Worm (Caenorhabditis elegans) whole organism, L3 larva: ENCODE measurements around the gene Y59A8B.21.

Source experiments
- R02D3.7 ChIP-seq: fragments of 150-350 bp; optimal IDR thresholded peaks from 2 replicates; lab custom pipeline; 2014; ENCODE audit warnings: missing biosample characterization, missing genetic modification characterization
- ZK546.5 ChIP-seq: sonication (generic microtip); optimal IDR thresholded peaks from 2 replicates; lab custom pipeline; 2017; ENCODE audit warnings: missing biosample characterization, missing genetic modification characterization
- aly-2 ChIP-seq: fragments of 150-350 bp; optimal IDR thresholded peaks from 2 replicates; lab custom pipeline; 2014; ENCODE audit warnings: missing biosample characterization, missing genetic modification characterization
- ama-1 ChIP-seq: fragments of 150-350 bp; optimal IDR thresholded peaks from 2 replicates; lab custom pipeline; 2018
- ceh-28 ChIP-seq: fragments of 150-350 bp; optimal IDR thresholded peaks from 2 replicates; lab custom pipeline; 2014; ENCODE audit warnings: missing biosample characterization, missing genetic modification reagents, missing genetic modification characterization
- ceh-82 ChIP-seq: fragments of 150-350 bp; optimal IDR thresholded peaks from 2 replicates; lab custom pipeline; 2014; ENCODE audit warnings: missing biosample characterization, missing genetic modification characterization
- daf-12 ChIP-seq: fragments of 150-350 bp; optimal IDR thresholded peaks from 2 replicates; lab custom pipeline; 2014; ENCODE audit warnings: missing biosample characterization, missing genetic modification reagents, missing genetic modification characterization
- egl-27 ChIP-seq: sonication (generic microtip); optimal IDR thresholded peaks from 4 replicates; lab custom pipeline; 2017; ENCODE audit warnings: missing biosample characterization, missing genetic modification reagents, missing genetic modification characterization
- egl-5 ChIP-seq: fragments of 150-350 bp; optimal IDR thresholded peaks from 2 replicates; lab custom pipeline; 2017; ENCODE audit warnings: missing biosample characterization, missing genetic modification reagents, missing genetic modification characterization, inconsistent platforms
- elt-1 ChIP-seq: fragments of 150-350 bp; optimal IDR thresholded peaks from 2 replicates; lab custom pipeline; 2014; ENCODE audit warnings: missing biosample characterization, missing genetic modification characterization
- elt-2 ChIP-seq: sonication (generic microtip); optimal IDR thresholded peaks from 2 replicates; lab custom pipeline; 2016; ENCODE audit warnings: missing genetic modification reagents, mild to moderate bottlenecking, missing genetic modification characterization, missing compliant biosample characterization
- elt-3 ChIP-seq, 3 experiments: fragments of 150-350 bp in 1 of 3; sonication (generic microtip) in 2 of 3; optimal IDR thresholded peaks; 2 replicates in 2 of 3; 4 replicates in 1 of 3; lab custom pipeline; 2014 to 2017; ENCODE audit warnings: missing biosample characterization in 3 of 3, missing genetic modification characterization in 3 of 3
- fkh-10 ChIP-seq: sonication (generic microtip); optimal IDR thresholded peaks from 2 replicates; lab custom pipeline; 2017; ENCODE audit warnings: missing biosample characterization, missing genetic modification reagents, missing genetic modification characterization
- fkh-2 ChIP-seq: fragments of 150-350 bp; optimal IDR thresholded peaks from 2 replicates; lab custom pipeline; 2014; ENCODE audit warnings: missing biosample characterization, missing genetic modification reagents, missing genetic modification characterization
- fos-1 ChIP-seq: fragments of 150-350 bp; optimal IDR thresholded peaks from 2 replicates; lab custom pipeline; 2014; ENCODE audit warnings: missing biosample characterization, missing genetic modification characterization
- jun-1 ChIP-seq: fragments of 150-350 bp; optimal IDR thresholded peaks from 2 replicates; lab custom pipeline; 2014; ENCODE audit warnings: missing biosample characterization, missing genetic modification reagents, missing genetic modification characterization
- lin-39 ChIP-seq: fragments of 150-350 bp; optimal IDR thresholded peaks from 2 replicates; lab custom pipeline; 2018; ENCODE audit warnings: missing biosample characterization, missing genetic modification reagents, missing genetic modification characterization
- mdl-1 ChIP-seq: fragments of 150-350 bp; optimal IDR thresholded peaks from 2 replicates; lab custom pipeline; 2014; ENCODE audit warnings: missing biosample characterization, missing genetic modification characterization
- mml-1 ChIP-seq: fragments of 150-350 bp; sonication (generic microtip); optimal IDR thresholded peaks from 3 replicates; lab custom pipeline; 2014; ENCODE audit warnings: missing biosample characterization, missing genetic modification characterization
- nhr-11 ChIP-seq: fragments of 150-350 bp; optimal IDR thresholded peaks from 2 replicates; lab custom pipeline; 2014; ENCODE audit warnings: missing biosample characterization, missing genetic modification characterization
- nhr-237 ChIP-seq: fragments of 150-350 bp; optimal IDR thresholded peaks from 2 replicates; lab custom pipeline; 2014; ENCODE audit warnings: missing biosample characterization, missing genetic modification characterization
- nhr-28 ChIP-seq: fragments of 150-350 bp; optimal IDR thresholded peaks from 2 replicates; lab custom pipeline; 2014; ENCODE audit warnings: missing biosample characterization, missing genetic modification characterization
- nhr-43 ChIP-seq: sonication (generic microtip); optimal IDR thresholded peaks from 2 replicates; lab custom pipeline; 2016; ENCODE audit warnings: mild to moderate bottlenecking, missing genetic modification characterization, missing compliant biosample characterization; ENCODE audit not compliant: poor library complexity, severe bottlenecking
- nhr-67 ChIP-seq: fragments of 150-350 bp; optimal IDR thresholded peaks from 2 replicates; lab custom pipeline; 2014; ENCODE audit warnings: missing biosample characterization, missing genetic modification characterization
- nhr-76 ChIP-seq: fragments of 150-350 bp; sonication (generic microtip); optimal IDR thresholded peaks from 5 replicates; lab custom pipeline; 2014; ENCODE audit warnings: missing biosample characterization, missing genetic modification characterization
- nhr-77 ChIP-seq: fragments of 150-350 bp; optimal IDR thresholded peaks from 2 replicates; lab custom pipeline; 2014; ENCODE audit warnings: missing biosample characterization, missing genetic modification characterization
- pha-4 ChIP-seq: fragments of 150-350 bp; optimal IDR thresholded peaks from 2 replicates; lab custom pipeline; 2014; ENCODE audit warnings: missing biosample characterization, missing genetic modification reagents, missing genetic modification characterization
- pqm-1 ChIP-seq: fragments of 150-350 bp; optimal IDR thresholded peaks from 2 replicates; lab custom pipeline; 2017; ENCODE audit warnings: missing biosample characterization, missing genetic modification characterization, inconsistent platforms
- sea-2 ChIP-seq: fragments of 150-350 bp; sonication (generic microtip); optimal IDR thresholded peaks from 4 replicates; lab custom pipeline; 2014; ENCODE audit warnings: missing biosample characterization, missing genetic modification reagents, missing genetic modification characterization
- snpc-4 ChIP-seq: fragments of 150-350 bp; optimal IDR thresholded peaks from 2 replicates; lab custom pipeline; 2014; ENCODE audit warnings: missing biosample characterization, missing genetic modification characterization
- unc-39 ChIP-seq: sonication (generic microtip); optimal IDR thresholded peaks from 4 replicates; lab custom pipeline; 2017; ENCODE audit warnings: missing biosample characterization, missing genetic modification characterization
- ztf-11 ChIP-seq: fragments of 150-350 bp; optimal IDR thresholded peaks from 2 replicates; lab custom pipeline; 2014; ENCODE audit warnings: missing biosample characterization, missing genetic modification characterization
- ztf-4 ChIP-seq: fragments of 150-350 bp; optimal IDR thresholded peaks from 2 replicates; lab custom pipeline; 2014; ENCODE audit warnings: missing biosample characterization, missing genetic modification characterization

The Y59A8B.21 gene

DNA sequence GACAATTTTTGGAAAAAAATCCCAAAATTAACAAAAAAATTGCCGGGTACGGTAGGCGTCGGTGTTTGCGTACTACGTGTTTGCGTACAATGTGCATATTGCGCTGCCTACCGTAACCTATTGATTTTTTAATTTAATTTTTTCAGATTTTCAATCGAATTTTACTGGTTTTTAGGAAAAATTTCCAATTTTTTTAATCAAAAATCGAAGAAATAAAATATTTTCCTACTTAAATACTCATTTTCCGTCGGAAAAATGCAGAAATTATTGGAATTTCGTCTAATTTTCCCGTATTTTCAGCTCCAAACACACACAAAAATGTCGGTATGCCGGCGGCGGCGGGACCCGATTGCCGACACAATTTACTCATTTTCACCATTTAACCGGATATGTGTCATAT lies at the start of gene Y59A8B.21:
Y59A8B.21 (plus strand) TSS at position 301 of the 400 bp plus-strand sequence.
- TF ChIP-seq fkh-10 (GFP tag; lab: Kevin White, UChicago) (no peak), daf-12 (tag; lab: Kevin White, UChicago) (no peak), elt-2 (tag; lab: Kevin White, UChicago) (no peak), nhr-76 (tag; lab: Kevin White, UChicago) (no peak), jun-1 (no peak), ama-1 (lab: Kevin White, UChicago) (no peak), mml-1 (tag; lab: Kevin White, UChicago) (no peak), fkh-2 (tag; lab: Kevin White, UChicago) (no peak), ztf-11 (tag; lab: Kevin White, UChicago) (no peak), nhr-67 (tag; lab: Kevin White, UChicago) (no peak), lin-39 (tag; lab: Kevin White, UChicago) (no peak), elt-1 (no peak)

DNA sequence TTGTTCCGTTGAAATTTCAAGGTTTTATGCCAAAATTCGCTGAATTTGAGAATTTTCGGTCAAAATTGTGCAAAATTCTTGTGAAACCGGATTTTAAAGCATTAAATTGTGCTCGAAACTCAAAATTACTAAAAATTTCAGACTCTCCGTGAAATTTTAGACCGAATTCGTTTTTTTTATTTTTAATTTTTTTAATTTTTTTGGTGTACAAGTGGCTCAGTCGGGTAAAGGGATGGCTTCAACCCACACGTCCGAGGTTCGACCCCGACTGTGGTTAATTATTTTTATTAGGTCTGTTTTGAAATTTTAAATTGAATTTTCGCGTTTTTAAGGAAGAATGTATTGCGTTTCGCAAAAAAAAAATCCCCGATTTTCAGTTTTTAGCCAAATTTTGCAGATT lies 47.1 kb upstream of the Y59A8B.21 start:
- no peak for TF ChIP-seq fkh-2 (tag; lab: Kevin White, UChicago)
- no peak for TF ChIP-seq nhr-237 (tag; lab: Kevin White, UChicago)
- no peak for TF ChIP-seq ztf-4
- TF ChIP-seq nhr-77: no peak
- TF ChIP-seq aly-2 (tag; lab: Kevin White, UChicago): no peak
- no peak for TF ChIP-seq lin-39 (tag; lab: Kevin White, UChicago)
- no peak for TF ChIP-seq ZK546.5 (tag; lab: Kevin White, UChicago)
- TF ChIP-seq ama-1 (lab: Kevin White, UChicago): no peak

DNA sequence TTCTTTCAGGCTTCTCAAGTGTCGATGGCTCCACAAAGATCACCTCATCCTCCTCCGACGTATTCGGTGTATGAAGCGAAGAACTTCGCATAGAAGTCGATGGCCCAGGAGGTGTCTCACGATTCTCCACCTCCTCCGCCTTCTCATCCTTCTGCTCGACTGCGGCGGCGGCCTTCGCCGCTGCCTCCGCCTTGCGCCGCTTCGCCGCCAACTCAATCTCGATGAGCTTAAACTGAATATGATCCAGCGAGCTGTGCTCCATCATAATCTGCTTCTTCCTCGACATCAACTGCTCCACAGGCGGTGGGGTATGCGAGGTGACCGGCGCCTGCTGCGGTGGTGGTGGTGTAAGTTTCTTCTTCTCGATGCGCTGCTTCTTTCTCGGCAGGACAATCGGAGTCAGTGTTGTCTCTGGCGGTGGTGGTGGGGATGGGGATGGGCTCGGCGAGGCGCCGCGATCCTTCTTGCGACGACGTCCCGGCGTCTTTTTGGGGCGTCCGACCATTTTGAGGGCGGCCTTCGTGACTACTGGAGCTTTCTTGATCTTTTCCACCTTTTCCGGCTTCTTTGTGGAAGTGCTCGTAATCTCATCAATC lies 42.1 kb upstream of the Y59A8B.21 start:
- TF ChIP-seq sea-2 (GFP tag; lab: Kevin White, UChicago) (no peak), ztf-4 (no peak), egl-5 (no peak), aly-2 (tag; lab: Kevin White, UChicago) (no peak), egl-27 (no peak), pqm-1 (tag; lab: Kevin White, UChicago) (no peak), fos-1 (tag; lab: Kevin White, UChicago) (no peak), daf-12 (tag; lab: Kevin White, UChicago) (no peak), nhr-67 (tag; lab: Kevin White, UChicago) (no peak), nhr-77 (no peak), unc-39 (no peak), nhr-76 (tag; lab: Kevin White, UChicago) (no peak), ceh-28 (tag; lab: Kevin White, UChicago) (no peak), nhr-11 (tag; lab: Kevin White, UChicago) (no peak), ama-1 (lab: Kevin White, UChicago) (no peak)
- TF ChIP-seq, all 47 proteins: peak for 0

DNA sequence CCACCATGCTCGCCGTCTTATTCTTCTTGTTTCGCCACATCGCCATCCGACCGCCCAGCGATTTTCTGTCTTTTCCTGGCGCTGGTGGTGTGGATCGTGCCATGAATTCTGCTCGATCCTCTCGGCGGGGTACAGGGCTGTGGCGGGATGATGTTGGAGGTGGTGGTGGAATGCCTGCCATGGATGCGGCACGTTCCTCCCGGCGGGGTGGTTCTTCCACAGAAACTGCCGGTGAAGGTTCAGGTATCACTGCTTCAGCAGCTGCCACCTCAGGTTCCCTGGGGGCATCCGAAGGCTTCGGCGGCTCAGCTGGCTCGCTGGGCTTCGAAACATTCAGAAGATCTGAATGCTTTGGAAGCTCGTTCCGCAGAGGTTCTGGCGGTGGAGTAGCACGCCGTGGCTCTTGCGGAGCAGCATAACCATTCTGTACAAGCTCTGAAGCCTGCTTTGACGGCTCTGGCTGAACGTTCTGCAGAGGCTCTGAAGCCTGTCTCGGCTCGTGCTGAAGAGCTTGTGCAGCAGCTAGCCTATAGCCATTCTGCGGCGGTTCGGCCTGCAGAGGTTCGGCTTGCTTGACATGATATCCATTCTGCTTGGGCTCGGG lies 41.1 kb upstream of the Y59A8B.21 start:
- TF ChIP-seq elt-1 (no peak), nhr-28 (tag; lab: Kevin White, UChicago) (no peak), nhr-43 (tag; lab: Kevin White, UChicago) (no peak), fkh-2 (tag; lab: Kevin White, UChicago) (no peak), unc-39 (no peak), ceh-82 (no peak), ceh-28 (tag; lab: Kevin White, UChicago) (no peak), snpc-4 (tag; lab: Kevin White, UChicago) (no peak), mdl-1 (no peak), ZK546.5 (tag; lab: Kevin White, UChicago) (no peak), elt-3 (tag; optimal IDR thresholded peaks at IDR 0.05; lab: Kevin White, UChicago) (no peak), pha-4 (no peak)

DNA sequence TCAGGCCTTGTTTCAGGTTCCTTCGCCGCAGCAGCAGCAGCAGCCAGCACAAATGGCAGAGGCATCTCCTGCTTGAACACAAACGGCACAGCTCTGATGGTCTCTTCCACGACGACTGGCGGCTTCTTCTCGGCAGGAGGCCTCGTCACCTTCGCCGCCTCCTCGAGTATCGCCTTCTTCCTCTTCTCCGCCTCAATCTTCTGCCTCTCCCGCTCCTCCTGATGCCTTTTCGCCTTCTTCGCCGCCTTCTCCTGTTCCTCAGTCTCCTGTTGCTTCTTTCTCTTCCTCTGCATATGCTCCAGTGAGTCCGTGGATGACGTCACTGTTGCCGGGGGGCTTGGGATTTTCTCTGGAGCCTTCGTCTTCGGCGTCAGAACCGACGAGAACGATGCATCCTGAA lies 40.6 kb upstream of the Y59A8B.21 start:
- TF ChIP-seq pha-4 (no peak), aly-2 (tag; lab: Kevin White, UChicago) (no peak), fkh-10 (GFP tag; lab: Kevin White, UChicago) (no peak), R02D3.7 (tag; lab: Kevin White, UChicago) (no peak), jun-1 (no peak), ztf-4 (no peak)
